Fruit fly (Drosophila melanogaster) whole organism, wandering third instar larva: Measurements from ENCODE around the gene CG15740.

Experiments
- CG32264 ChIP-seq: fragments of 200-800 bp; sonication (Bioruptor generic); optimal IDR thresholded peaks from 2 replicates; lab custom pipeline; 2016; ENCODE audit warnings: missing biosample characterization, missing genetic modification characterization
- CG9705 ChIP-seq: fragments of 200-800 bp; sonication (Bioruptor generic); optimal IDR thresholded peaks from 2 replicates; lab custom pipeline; 2018; ENCODE audit warnings: missing biosample characterization, mild to moderate bottlenecking, missing genetic modification characterization
- HLH106 ChIP-seq: fragments of 200-800 bp; optimal IDR thresholded peaks from 3 replicates; lab custom pipeline; 2019; ENCODE audit warnings: missing biosample characterization, mild to moderate bottlenecking, missing genetic modification characterization, moderate library complexity
- Hnf4 ChIP-seq: fragments of 200-800 bp; sonication (Bioruptor generic); optimal IDR thresholded peaks from 2 replicates; lab custom pipeline; 2016; ENCODE audit warnings: missing biosample characterization, mild to moderate bottlenecking, missing genetic modification characterization
- Hr83 ChIP-seq: fragments of 200-300 bp; sonication (Bioruptor generic); optimal IDR thresholded peaks from 2 replicates; lab custom pipeline; 2016; ENCODE audit warnings: missing biosample characterization, mild to moderate bottlenecking, missing genetic modification characterization, moderate library complexity; ENCODE audit not compliant: poor library complexity, severe bottlenecking
- Jra ChIP-seq: sonication (Bioruptor generic); optimal IDR thresholded peaks from 2 replicates; lab custom pipeline; 2016; ENCODE audit warnings: missing biosample characterization, missing genetic modification characterization
- Mio ChIP-seq: sonication (Bioruptor generic); optimal IDR thresholded peaks from 2 replicates; lab custom pipeline; 2016; ENCODE audit warnings: missing biosample characterization, missing genetic modification characterization
- Myc ChIP-seq: fragments of >200 bp; optimal IDR thresholded peaks from 2 replicates; lab custom pipeline; 2017
- N ChIP-seq: fragments of >200 bp; optimal IDR thresholded peaks from 2 replicates; lab custom pipeline; 2018; ENCODE audit warnings: missing biosample characterization, missing external identifiers, missing genetic modification characterization
- OdsH ChIP-seq: fragments of 200-800 bp; sonication (Bioruptor generic); optimal IDR thresholded peaks from 2 replicates; lab custom pipeline; 2016; ENCODE audit warnings: missing biosample characterization, mild to moderate bottlenecking, missing genetic modification characterization
- Rel ChIP-seq, 2 experiments: fragments of 200-800 bp; sonication (Bioruptor generic) in 1 of 2; optimal IDR thresholded peaks; 2 replicates in 1 of 2; 3 replicates in 1 of 2; lab custom pipeline; 2016 to 2019; ENCODE audit warnings: mild to moderate bottlenecking in 2 of 2, missing biosample characterization in 2 of 2, missing genetic modification characterization in 2 of 2, moderate library complexity in 1 of 2
- Sp1 ChIP-seq: fragments of 200-800 bp; sonication (Bioruptor generic); optimal IDR thresholded peaks from 3 replicates; lab custom pipeline; 2019; ENCODE audit warnings: missing biosample characterization, mild to moderate bottlenecking, missing genetic modification characterization, moderate library complexity
- Vsx2 ChIP-seq: fragments of 200-300, 225-300 bp; sonication (Bioruptor generic); optimal IDR thresholded peaks from 2 replicates; lab custom pipeline; 2018; ENCODE audit warnings: missing biosample characterization, missing genetic modification characterization; ENCODE audit not compliant: partially characterized antibody
- br ChIP-seq: fragments of 200-800 bp; sonication (Bioruptor generic); optimal IDR thresholded peaks from 2 replicates; lab custom pipeline; 2016; ENCODE audit warnings: missing biosample characterization, missing genetic modification characterization
- dmrt93B ChIP-seq: fragments of 200-800 bp; sonication (Bioruptor generic); optimal IDR thresholded peaks from 2 replicates; lab custom pipeline; 2018; ENCODE audit warnings: missing biosample characterization, mild to moderate bottlenecking, missing genetic modification characterization
- dsf ChIP-seq: sonication (Bioruptor generic); optimal IDR thresholded peaks from 2 replicates; lab custom pipeline; 2016; ENCODE audit warnings: missing biosample characterization, missing genetic modification characterization, borderline replicate concordance
- ey ChIP-seq: fragments of 200-800 bp; sonication (Bioruptor generic); optimal IDR thresholded peaks from 2 replicates; lab custom pipeline; 2016; ENCODE audit warnings: missing biosample characterization, missing genetic modification characterization
- foxo ChIP-seq, 2 experiments: fragments of 200-800 bp; sonication (Bioruptor generic); optimal IDR thresholded peaks; 2 replicates in 1 of 2; 3 replicates in 1 of 2; lab custom pipeline; 2016 to 2017; ENCODE audit warnings: missing biosample characterization in 2 of 2, missing genetic modification characterization in 2 of 2
- fru ChIP-seq: fragments of 200-800 bp; sonication (Bioruptor generic); optimal IDR thresholded peaks from 3 replicates; lab custom pipeline; 2016; ENCODE audit warnings: missing biosample characterization, mild to moderate bottlenecking, missing genetic modification characterization
- h ChIP-seq: fragments of 200-800 bp; sonication (Bioruptor generic); optimal IDR thresholded peaks from 3 replicates; lab custom pipeline; 2016; ENCODE audit warnings: missing biosample characterization, mild to moderate bottlenecking, missing genetic modification characterization
- pan ChIP-seq: fragments of >200 bp; optimal IDR thresholded peaks from 2 replicates; lab custom pipeline; 2017
- psq ChIP-seq: fragments of 200-800 bp; sonication (Bioruptor generic); optimal IDR thresholded peaks from 3 replicates; lab custom pipeline; 2017; ENCODE audit warnings: missing biosample characterization, mild to moderate bottlenecking, missing genetic modification characterization, moderate library complexity
- rgr ChIP-seq: fragments of 200-800 bp; sonication (Bioruptor generic); optimal IDR thresholded peaks from 3 replicates; lab custom pipeline; 2016; ENCODE audit warnings: missing biosample characterization, mild to moderate bottlenecking, missing genetic modification characterization
- sage ChIP-seq: fragments of 200-800 bp; sonication (Bioruptor generic); optimal IDR thresholded peaks from 2 replicates; lab custom pipeline; 2016; ENCODE audit warnings: missing biosample characterization, mild to moderate bottlenecking, missing genetic modification characterization
- sv ChIP-seq: fragments of 200-800 bp; sonication (Bioruptor generic); optimal IDR thresholded peaks from 3 replicates; lab custom pipeline; 2016; ENCODE audit warnings: missing biosample characterization, missing genetic modification characterization
- tai ChIP-seq: sonication (Bioruptor generic); optimal IDR thresholded peaks from 2 replicates; lab custom pipeline; 2016; ENCODE audit warnings: missing biosample characterization, missing genetic modification characterization
- usp ChIP-seq: fragments of >200 bp; optimal IDR thresholded peaks from 2 replicates; lab custom pipeline; 2017; ENCODE audit warnings: missing biosample characterization, missing genetic modification characterization
- woc ChIP-seq: sonication (Bioruptor generic); optimal IDR thresholded peaks from 2 replicates; lab custom pipeline; 2016; ENCODE audit warnings: missing biosample characterization, mild to moderate bottlenecking, missing genetic modification characterization

Gene CG15740

dm6 chrX:11852310-11852709, 6.4 kb upstream of the CG15740 start, which contains the start of gene p24-1:
TSS of gene p24-1 (minus strand) at chrX:11852530.
- TF ChIP-seq Rel (GFP tag; optimal IDR thresholded peaks at IDR 0.05; lab: Kevin White, UChicago) (no peak), Rel (tag; optimal IDR thresholded peaks at IDR 0.05; lab: Kevin White, UChicago) (peak; percentile 54), foxo (GFP tag; optimal IDR thresholded peaks at IDR 0.05; lab: Kevin White, UChicago) (peak in 1 of 2 experiments; percentile 69), br (GFP tag; lab: Kevin White, UChicago) (peak; percentile 53), rgr (GFP tag; lab: Kevin White, UChicago) (peak; percentile 75), fru (GFP tag; lab: Kevin White, UChicago) (peak; percentile 36), Jra (GFP tag; lab: Kevin White, UChicago) (peak; percentile 55), Myc (lab: Kevin White, UChicago) (peak; percentile 21), ey (GFP tag; lab: Kevin White, UChicago) (peak; percentile 41), dsf (GFP tag; lab: Kevin White, UChicago) (no peak), CG9705 (GFP tag; lab: Kevin White, UChicago) (no peak), pan (no peak), Hnf4 (GFP tag; lab: Kevin White, UChicago) (peak; percentile 86), N (GFP tag; lab: Kevin White, UChicago) (no peak), dmrt93B (GFP tag; lab: Kevin White, UChicago) (peak; percentile 29), CG32264 (GFP tag; lab: Kevin White, UChicago) (peak; percentile 25), woc (GFP tag; lab: Kevin White, UChicago) (no peak), OdsH (GFP tag; lab: Kevin White, UChicago) (peak; percentile 34), Mio (GFP tag; lab: Kevin White, UChicago) (no peak), HLH106 (tag; lab: Kevin White, UChicago) (peak; percentile 36), psq (GFP tag; lab: Kevin White, UChicago) (peak; percentile 50), sv (GFP tag; lab: Kevin White, UChicago) (peak; percentile 24), Sp1 (GFP tag; lab: Kevin White, UChicago) (peak; percentile 33), Hr83 (GFP tag; lab: Kevin White, UChicago) (peak; percentile 91), h (GFP tag; lab: Kevin White, UChicago) (peak; percentile 73), tai (GFP tag; lab: Kevin White, UChicago) (no peak)

dm6 chrX:11849267-11849666, 3.4 kb upstream of the CG15740 start:
- no peak for TF ChIP-seq Myc (lab: Kevin White, UChicago)
- TF ChIP-seq br (GFP tag; lab: Kevin White, UChicago), result no peak
- no peak for TF ChIP-seq foxo (GFP tag; optimal IDR thresholded peaks at IDR 0.05; lab: Kevin White, UChicago)
- no peak for TF ChIP-seq Hnf4 (GFP tag; lab: Kevin White, UChicago)
- TF ChIP-seq h (GFP tag; lab: Kevin White, UChicago), result no peak

- TF ChIP-seq br (GFP tag; lab: Kevin White, UChicago) (no peak), Mio (GFP tag; lab: Kevin White, UChicago) (no peak), sage (no peak)
Observed at dm6 chrX:11848507-11849264, 2.8 kb upstream of the CG15740 start.

- no peak for TF ChIP-seq ey (GFP tag; lab: Kevin White, UChicago)
- TF ChIP-seq CG9705 (GFP tag; lab: Kevin White, UChicago), result no peak
- TF ChIP-seq foxo (GFP tag; optimal IDR thresholded peaks at IDR 0.05; lab: Kevin White, UChicago), result no peak
- no peak for TF ChIP-seq sage
- no peak for TF ChIP-seq psq (GFP tag; lab: Kevin White, UChicago)
- TF ChIP-seq usp (GFP tag; lab: Kevin White, UChicago), result no peak
- no peak for TF ChIP-seq woc (GFP tag; lab: Kevin White, UChicago)
- no peak for TF ChIP-seq OdsH (GFP tag; lab: Kevin White, UChicago)
- no peak for TF ChIP-seq Vsx2 (GFP tag; lab: Kevin White, UChicago)
- TF ChIP-seq Myc (lab: Kevin White, UChicago), result no peak
- no peak for TF ChIP-seq dsf (GFP tag; lab: Kevin White, UChicago)
- TF ChIP-seq Sp1 (GFP tag; lab: Kevin White, UChicago), result no peak
- no peak for TF ChIP-seq br (GFP tag; lab: Kevin White, UChicago)
- TF ChIP-seq, all 38 proteins: peak for 0
Observed at dm6 chrX:11841702-11842378, 4.1 kb downstream of the CG15740 start.
